Worm (Caenorhabditis elegans): ENCODE measurements around the gene R12B2.6.

DNA sequence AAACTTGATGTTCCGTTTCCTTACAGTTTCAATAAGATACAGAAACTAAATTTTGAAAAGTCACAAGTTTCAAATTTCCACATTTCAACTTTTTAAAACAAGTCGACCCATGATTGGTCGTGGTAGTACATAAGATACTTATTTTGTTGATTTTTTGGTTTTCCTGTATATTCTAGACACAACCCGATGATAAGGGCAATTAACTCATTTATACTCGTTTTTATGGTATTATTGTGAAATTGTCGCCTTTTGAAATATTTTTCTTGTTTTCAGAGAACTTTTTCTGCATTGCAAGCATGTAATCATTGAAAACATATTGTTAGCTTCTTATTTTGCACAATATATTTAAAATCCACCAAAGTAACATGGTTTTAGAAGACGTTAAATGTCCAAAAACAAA lies 22.0 kb downstream of the R12B2.6 start:
- TF ChIP-seq duxl-1 (tag; optimal IDR thresholded peaks at IDR 0.05; ENCODE audit: poor library complexity), result no peak
- no peak for TF ChIP-seq daf-12 (tag; optimal IDR thresholded peaks at IDR 0.05)
- no peak for TF ChIP-seq ama-1 (optimal IDR thresholded peaks at IDR 0.05)
- TF ChIP-seq F37D6.2 (tag; optimal IDR thresholded peaks at IDR 0.05), result no peak
- no peak for TF ChIP-seq mdl-1 (tag; optimal IDR thresholded peaks at IDR 0.05)
- TF ChIP-seq lir-3 (tag; optimal IDR thresholded peaks at IDR 0.05), result no peak
- no peak for TF ChIP-seq lin-15B (tag; optimal IDR thresholded peaks at IDR 0.05)
- no peak for TF ChIP-seq nhr-102 (tag; optimal IDR thresholded peaks at IDR 0.05)
- TF ChIP-seq madf-5 (GFP tag; IDR thresholded peaks at IDR 0.05), result no peak
- no peak for TF ChIP-seq dmd-6 (GFP tag; IDR thresholded peaks at IDR 0.05)
- no peak for TF ChIP-seq F49E8.2 (tag; optimal IDR thresholded peaks at IDR 0.05; ENCODE audit: borderline replicate concordance)
- TF ChIP-seq nhr-237 (tag; optimal IDR thresholded peaks at IDR 0.05), result no peak
